Fruit fly (Drosophila melanogaster) whole organism, embryonic: ENCODE data around the gene Ran-like.

ENCODE experiments used
- CG11723 ChIP-seq: fragments of 200-800 bp; sonication (Bioruptor generic); optimal IDR thresholded peaks from 2 replicates; lab custom pipeline; 2017; ENCODE audit warnings: missing biosample characterization, mild to moderate bottlenecking, missing genetic modification characterization
- CG13424 ChIP-seq: fragments of 200-800 bp; sonication (Bioruptor generic); optimal IDR thresholded peaks from 2 replicates; lab custom pipeline; 2019; ENCODE audit warnings: missing biosample characterization, mild to moderate bottlenecking, missing genetic modification characterization, moderate library complexity
- CG1529 ChIP-seq: fragments of 200-800 bp; sonication (Bioruptor generic); optimal IDR thresholded peaks from 3 replicates; lab custom pipeline; 2018; ENCODE audit warnings: missing biosample characterization, missing genetic modification characterization
- CG17568 ChIP-seq: fragments of 200-800 bp; sonication (Bioruptor generic); optimal IDR thresholded peaks from 2 replicates; lab custom pipeline; 2018; ENCODE audit warnings: missing biosample characterization, mild to moderate bottlenecking, missing genetic modification characterization, moderate library complexity
- NK7.1 ChIP-seq: fragments of 200-800 bp; sonication (Bioruptor generic); optimal IDR thresholded peaks from 3 replicates; lab custom pipeline; 2016; ENCODE audit warnings: missing biosample characterization, missing genetic modification characterization
- NfI ChIP-seq: fragments of 200-800 bp; sonication (Bioruptor generic); optimal IDR thresholded peaks from 3 replicates; lab custom pipeline; 2018; ENCODE audit warnings: missing biosample characterization, mild to moderate bottlenecking, missing genetic modification characterization, moderate library complexity
- corto ChIP-seq: fragments of 200-800 bp; sonication (Bioruptor generic); optimal IDR thresholded peaks from 2 replicates; lab custom pipeline; 2016; ENCODE audit warnings: missing biosample characterization, mild to moderate bottlenecking, missing genetic modification characterization, moderate library complexity
- eve ChIP-seq, 2 experiments: fragments of >200 bp; optimal IDR thresholded peaks; 2 replicates each; lab custom pipeline; 2017; ENCODE audit warnings: missing biosample characterization in 2 of 2, missing genetic modification characterization in 2 of 2
- hbn ChIP-seq: fragments of 200-800 bp; sonication (Bioruptor generic); IDR thresholded peaks from 2 replicates; pipeline ENCODE4 v1.3.6; 2022; ENCODE audit warnings: missing biosample characterization, missing genetic modification characterization; ENCODE audit not compliant: partially characterized antibody
- ind ChIP-seq: fragments of 200-800 bp; sonication (Bioruptor generic); optimal IDR thresholded peaks from 3 replicates; lab custom pipeline; 2016; ENCODE audit warnings: missing biosample characterization, missing genetic modification characterization
- pita ChIP-seq: fragments of 200-800 bp; sonication (Bioruptor generic); optimal IDR thresholded peaks from 2 replicates; lab custom pipeline; 2017; ENCODE audit warnings: missing biosample characterization, mild to moderate bottlenecking, missing genetic modification characterization
- pum ChIP-seq: fragments of 200-800 bp; sonication (Bioruptor generic); optimal IDR thresholded peaks from 2 replicates; lab custom pipeline; 2016; ENCODE audit warnings: missing biosample characterization, missing genetic modification characterization
- stwl ChIP-seq: fragments of 200-800 bp; sonication (Bioruptor generic); optimal IDR thresholded peaks from 3 replicates; lab custom pipeline; 2018; ENCODE audit warnings: missing biosample characterization, mild to moderate bottlenecking, missing genetic modification characterization, moderate library complexity
- trem ChIP-seq: fragments of 200-800 bp; optimal IDR thresholded peaks from 3 replicates; lab custom pipeline; 2019; ENCODE audit warnings: missing biosample characterization, mild to moderate bottlenecking, missing genetic modification characterization, moderate library complexity

- TF ChIP-seq CG1529 (GFP tag; lab: Kevin White, UChicago) = no peak
- no peak for TF ChIP-seq CG17568
- no peak for TF ChIP-seq pum (GFP tag; lab: Kevin White, UChicago)
- no peak for TF ChIP-seq CG11723 (GFP tag; lab: Kevin White, UChicago)
- no peak for TF ChIP-seq NK7.1 (GFP tag; lab: Kevin White, UChicago)
- no peak for TF ChIP-seq pita (GFP tag; lab: Kevin White, UChicago)
- peak; percentile 30; the same call in 1 of the 2 replicates for TF ChIP-seq hbn (GFP tag; lab: Robert Waterston, UW)
- TF ChIP-seq CG13424 (tag; lab: Kevin White, UChicago) = peak; percentile 33
- no peak for TF ChIP-seq ind (GFP tag; lab: Kevin White, UChicago)
- peak; percentile 60 for TF ChIP-seq trem (tag; lab: Kevin White, UChicago)
- peak; percentile 92 for TF ChIP-seq stwl (tag; lab: Kevin White, UChicago)
- TF ChIP-seq eve (GFP tag; optimal IDR thresholded peaks at IDR 0.05; lab: Kevin White, UChicago) = no peak
- TF ChIP-seq NfI (GFP tag; lab: Kevin White, UChicago) = peak; percentile 6
- TF ChIP-seq corto (GFP tag; lab: Kevin White, UChicago) = no peak
Measured at dm6 chr3L:15498745-15499144, 13.5 kb upstream of the Ran-like start, which contains the start of gene CG7275.
